Worm (Caenorhabditis elegans) whole organism, L3 larva: ENCODE results near the gene spe-18.

ENCODE experiments used
- R02D3.7 ChIP-seq: fragments of 150-350 bp; optimal IDR thresholded peaks from 2 replicates; lab custom pipeline; 2014; ENCODE audit warnings: missing biosample characterization, missing genetic modification characterization
- aly-2 ChIP-seq: fragments of 150-350 bp; optimal IDR thresholded peaks from 2 replicates; lab custom pipeline; 2014; ENCODE audit warnings: missing biosample characterization, missing genetic modification characterization
- ama-1 ChIP-seq: fragments of 150-350 bp; optimal IDR thresholded peaks from 2 replicates; lab custom pipeline; 2018
- ceh-16 ChIP-seq: sonication (generic microtip); optimal IDR thresholded peaks from 2 replicates; lab custom pipeline; 2017; ENCODE audit warnings: missing biosample characterization, missing genetic modification characterization
- ceh-82 ChIP-seq: fragments of 150-350 bp; optimal IDR thresholded peaks from 2 replicates; lab custom pipeline; 2014; ENCODE audit warnings: missing biosample characterization, missing genetic modification characterization
- ceh-9 ChIP-seq: sonication (generic microtip); optimal IDR thresholded peaks from 2 replicates; lab custom pipeline; 2018; ENCODE audit warnings: missing biosample characterization, missing genetic modification characterization
- daf-12 ChIP-seq: fragments of 150-350 bp; optimal IDR thresholded peaks from 2 replicates; lab custom pipeline; 2014; ENCODE audit warnings: missing biosample characterization, missing genetic modification reagents, missing genetic modification characterization
- elt-1 ChIP-seq: fragments of 150-350 bp; optimal IDR thresholded peaks from 2 replicates; lab custom pipeline; 2014; ENCODE audit warnings: missing biosample characterization, missing genetic modification characterization
- elt-2 ChIP-seq: sonication (generic microtip); optimal IDR thresholded peaks from 2 replicates; lab custom pipeline; 2016; ENCODE audit warnings: missing genetic modification reagents, mild to moderate bottlenecking, missing genetic modification characterization, missing compliant biosample characterization
- elt-3 ChIP-seq, 3 experiments: fragments of 150-350 bp in 1 of 3; sonication (generic microtip) in 2 of 3; optimal IDR thresholded peaks; 2 replicates in 2 of 3; 4 replicates in 1 of 3; lab custom pipeline; 2014 to 2017; ENCODE audit warnings: missing biosample characterization in 3 of 3, missing genetic modification characterization in 3 of 3
- eor-1 ChIP-seq, 2 experiments: fragments of 150-350 bp; optimal IDR thresholded peaks; 2 replicates each; lab custom pipeline; 2014 to 2018; ENCODE audit warnings: missing biosample characterization in 2 of 2, missing genetic modification characterization in 2 of 2
- fkh-10 ChIP-seq: sonication (generic microtip); optimal IDR thresholded peaks from 2 replicates; lab custom pipeline; 2017; ENCODE audit warnings: missing biosample characterization, missing genetic modification reagents, missing genetic modification characterization
- hmg-11 ChIP-seq: sonication (generic microtip); optimal IDR thresholded peaks from 2 replicates; lab custom pipeline; 2016; ENCODE audit warnings: missing genetic modification characterization, missing compliant biosample characterization
- jun-1 ChIP-seq: fragments of 150-350 bp; optimal IDR thresholded peaks from 2 replicates; lab custom pipeline; 2014; ENCODE audit warnings: missing biosample characterization, missing genetic modification reagents, missing genetic modification characterization
- lin-15B ChIP-seq: fragments of 150-350 bp; optimal IDR thresholded peaks from 2 replicates; lab custom pipeline; 2014; ENCODE audit warnings: missing biosample characterization, missing genetic modification characterization
- lin-39 ChIP-seq: fragments of 150-350 bp; optimal IDR thresholded peaks from 2 replicates; lab custom pipeline; 2018; ENCODE audit warnings: missing biosample characterization, missing genetic modification reagents, missing genetic modification characterization
- lsy-12 ChIP-seq: sonication (generic microtip); optimal IDR thresholded peaks from 2 replicates; lab custom pipeline; 2016; ENCODE audit warnings: mild to moderate bottlenecking, missing genetic modification characterization, missing compliant biosample characterization
- mdl-1 ChIP-seq: fragments of 150-350 bp; optimal IDR thresholded peaks from 2 replicates; lab custom pipeline; 2014; ENCODE audit warnings: missing biosample characterization, missing genetic modification characterization
- mml-1 ChIP-seq: fragments of 150-350 bp; sonication (generic microtip); optimal IDR thresholded peaks from 3 replicates; lab custom pipeline; 2014; ENCODE audit warnings: missing biosample characterization, missing genetic modification characterization
- nfya-1 ChIP-seq: sonication (generic microtip); optimal IDR thresholded peaks from 2 replicates; lab custom pipeline; 2017; ENCODE audit warnings: missing genetic modification characterization, mild to moderate bottlenecking, missing compliant biosample characterization, antibody characterized with exemption, moderate library complexity; ENCODE audit not compliant: insufficient read depth
- nhr-11 ChIP-seq: fragments of 150-350 bp; optimal IDR thresholded peaks from 2 replicates; lab custom pipeline; 2014; ENCODE audit warnings: missing biosample characterization, missing genetic modification characterization
- nhr-23 ChIP-seq: fragments of 150-350 bp; optimal IDR thresholded peaks from 2 replicates; lab custom pipeline; 2014; ENCODE audit warnings: missing biosample characterization, missing genetic modification reagents, missing genetic modification characterization
- nhr-237 ChIP-seq: fragments of 150-350 bp; optimal IDR thresholded peaks from 2 replicates; lab custom pipeline; 2014; ENCODE audit warnings: missing biosample characterization, missing genetic modification characterization
- nhr-25 ChIP-seq: sonication (generic microtip); optimal IDR thresholded peaks from 2 replicates; lab custom pipeline; 2017; ENCODE audit warnings: missing biosample characterization, missing genetic modification characterization
- nhr-28 ChIP-seq: fragments of 150-350 bp; optimal IDR thresholded peaks from 2 replicates; lab custom pipeline; 2014; ENCODE audit warnings: missing biosample characterization, missing genetic modification characterization
- nhr-43 ChIP-seq: sonication (generic microtip); optimal IDR thresholded peaks from 2 replicates; lab custom pipeline; 2016; ENCODE audit warnings: mild to moderate bottlenecking, missing genetic modification characterization, missing compliant biosample characterization; ENCODE audit not compliant: poor library complexity, severe bottlenecking
- nhr-67 ChIP-seq: fragments of 150-350 bp; optimal IDR thresholded peaks from 2 replicates; lab custom pipeline; 2014; ENCODE audit warnings: missing biosample characterization, missing genetic modification characterization
- nhr-76 ChIP-seq: fragments of 150-350 bp; sonication (generic microtip); optimal IDR thresholded peaks from 5 replicates; lab custom pipeline; 2014; ENCODE audit warnings: missing biosample characterization, missing genetic modification characterization
- pha-4 ChIP-seq: fragments of 150-350 bp; optimal IDR thresholded peaks from 2 replicates; lab custom pipeline; 2014; ENCODE audit warnings: missing biosample characterization, missing genetic modification reagents, missing genetic modification characterization
- pqm-1 ChIP-seq: fragments of 150-350 bp; optimal IDR thresholded peaks from 2 replicates; lab custom pipeline; 2017; ENCODE audit warnings: missing biosample characterization, missing genetic modification characterization, inconsistent platforms
- skn-1 ChIP-seq: fragments of 150-350 bp; optimal IDR thresholded peaks from 2 replicates; lab custom pipeline; 2014; ENCODE audit warnings: missing biosample characterization, missing genetic modification characterization
- snpc-4 ChIP-seq: fragments of 150-350 bp; optimal IDR thresholded peaks from 2 replicates; lab custom pipeline; 2014; ENCODE audit warnings: missing biosample characterization, missing genetic modification characterization
- tbx-2 ChIP-seq: sonication (generic microtip); optimal IDR thresholded peaks from 2 replicates; lab custom pipeline; 2016; ENCODE audit warnings: mild to moderate bottlenecking, missing genetic modification characterization, missing compliant biosample characterization
- unc-62 ChIP-seq: fragments of 150-350 bp; sonication (generic microtip); optimal IDR thresholded peaks from 4 replicates; lab custom pipeline; 2014; ENCODE audit warnings: missing biosample characterization, missing genetic modification reagents, missing genetic modification characterization
- ztf-11 ChIP-seq: fragments of 150-350 bp; optimal IDR thresholded peaks from 2 replicates; lab custom pipeline; 2014; ENCODE audit warnings: missing biosample characterization, missing genetic modification characterization
- ztf-4 ChIP-seq: fragments of 150-350 bp; optimal IDR thresholded peaks from 2 replicates; lab custom pipeline; 2014; ENCODE audit warnings: missing biosample characterization, missing genetic modification characterization

The spe-18 gene

DNA sequence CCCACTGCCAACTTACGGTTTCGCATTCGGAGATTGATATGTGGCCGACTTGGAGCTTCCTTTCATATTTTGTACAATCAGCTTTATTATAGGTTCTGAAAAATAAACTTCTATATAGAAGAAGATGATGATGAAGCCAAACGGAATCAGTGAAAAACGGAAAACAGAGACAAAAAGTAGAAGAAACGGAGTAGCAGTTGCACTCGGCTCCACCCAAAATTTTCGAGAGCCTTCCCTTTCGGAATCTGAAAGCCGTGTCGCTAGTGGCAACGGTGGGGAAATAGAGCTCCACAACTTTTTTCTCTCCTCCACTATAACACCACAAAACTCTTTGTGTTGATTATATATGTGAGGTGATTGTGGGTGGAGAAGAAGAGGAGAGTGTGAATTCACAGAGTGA lies 28.3 kb upstream of the spe-18 start, which contains the start of gene W09H1.1:
TSS of gene W09H1.1 (minus strand) at position 101 of the 400 bp plus-strand sequence.
- TF ChIP-seq ceh-16 (tag; lab: Kevin White, UChicago) (no peak), ceh-82 (tag; lab: Kevin White, UChicago) (no peak), fkh-10 (no peak), aly-2 (tag; lab: Kevin White, UChicago) (no peak), R02D3.7 (tag; lab: Kevin White, UChicago) (no peak), ztf-11 (no peak), snpc-4 (tag; lab: Kevin White, UChicago) (no peak), eor-1 (tag; optimal IDR thresholded peaks at IDR 0.05; lab: Kevin White, UChicago) (no peak), unc-62 (GFP tag; lab: Kevin White, UChicago) (no peak), ceh-9 (tag; lab: Kevin White, UChicago) (no peak), nhr-28 (no peak), elt-1 (tag; lab: Kevin White, UChicago) (no peak), elt-3 (tag; optimal IDR thresholded peaks at IDR 0.05; lab: Kevin White, UChicago) (no peak), nhr-237 (tag; lab: Kevin White, UChicago) (no peak), nhr-76 (tag; lab: Kevin White, UChicago) (no peak), lsy-12 (tag; lab: Kevin White, UChicago) (no peak)
- TF ChIP-seq, all 47 proteins: peak for 0

DNA sequence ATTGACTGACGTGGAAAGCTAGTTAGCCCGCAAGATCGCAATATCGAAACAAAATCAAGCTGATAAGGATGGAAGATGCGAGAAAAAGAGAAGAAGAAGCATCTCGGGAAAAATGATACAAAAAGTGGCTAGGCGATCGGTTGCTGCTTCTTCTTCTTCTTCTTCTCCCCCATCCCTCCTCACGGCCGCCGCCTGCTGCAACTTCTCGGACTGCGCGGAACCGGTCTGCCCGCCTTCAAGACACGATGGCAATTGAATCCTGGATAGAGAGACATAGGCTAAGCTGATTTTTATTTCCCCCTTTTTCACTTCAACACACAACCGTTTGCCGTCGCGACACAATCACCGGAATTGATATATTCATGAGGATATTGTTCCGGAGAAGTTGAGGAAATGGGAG lies 21.2 kb upstream of the spe-18 start:
- peak; percentile 11 for TF ChIP-seq nhr-23
- no peak for TF ChIP-seq snpc-4 (tag; lab: Kevin White, UChicago)

DNA sequence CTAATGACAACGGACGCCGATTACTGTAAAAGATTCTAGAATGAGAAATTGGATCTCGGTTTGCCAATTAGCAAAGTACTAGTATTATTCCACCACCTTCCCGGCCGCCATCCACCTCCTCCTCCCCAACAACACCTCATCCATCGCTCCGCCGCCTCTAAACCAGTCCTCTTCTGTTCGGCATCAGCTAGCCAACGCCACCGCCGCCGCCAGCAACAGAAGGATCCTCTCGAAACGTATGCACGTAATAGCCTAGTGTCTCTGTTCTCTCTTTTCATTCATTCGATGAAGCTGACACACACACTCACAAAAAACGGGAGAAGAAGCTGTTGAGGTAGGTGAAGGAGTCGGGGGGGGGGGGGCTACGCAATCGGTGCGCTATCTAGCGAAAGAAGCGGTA lies 17.5 kb upstream of the spe-18 start:
- TF ChIP-seq nhr-25, result no peak
- no peak for TF ChIP-seq nhr-11 (tag; lab: Kevin White, UChicago)
- TF ChIP-seq hmg-11 (tag; lab: Kevin White, UChicago), result no peak
- TF ChIP-seq mdl-1 (tag; lab: Kevin White, UChicago), result no peak
- TF ChIP-seq lin-15B (tag; lab: Kevin White, UChicago), result no peak
- no peak for TF ChIP-seq nfya-1
- no peak for TF ChIP-seq fkh-10
- TF ChIP-seq nhr-67 (tag; lab: Kevin White, UChicago), result no peak

- TF ChIP-seq nhr-25, result peak; percentile 76
- TF ChIP-seq nhr-23, result no peak
- TF ChIP-seq jun-1, result no peak
- no peak for TF ChIP-seq ceh-9 (tag; lab: Kevin White, UChicago)
Observed at ce11 chrII:13167493-13167892, 14.3 kb upstream of the spe-18 start.

ce11 chrII:13165683-13166259 lies 12.6 kb upstream of the spe-18 start, which contains the start of gene moe-3:
moe-3 (minus strand) TSS chrII:13165733.
- TF ChIP-seq elt-2 (tag; lab: Kevin White, UChicago) (peak; percentile 66), nhr-43 (tag; lab: Kevin White, UChicago) (peak; percentile 7), daf-12 (tag; lab: Kevin White, UChicago) (no peak)
- TF ChIP-seq, all 47 proteins: peak for 2

DNA sequence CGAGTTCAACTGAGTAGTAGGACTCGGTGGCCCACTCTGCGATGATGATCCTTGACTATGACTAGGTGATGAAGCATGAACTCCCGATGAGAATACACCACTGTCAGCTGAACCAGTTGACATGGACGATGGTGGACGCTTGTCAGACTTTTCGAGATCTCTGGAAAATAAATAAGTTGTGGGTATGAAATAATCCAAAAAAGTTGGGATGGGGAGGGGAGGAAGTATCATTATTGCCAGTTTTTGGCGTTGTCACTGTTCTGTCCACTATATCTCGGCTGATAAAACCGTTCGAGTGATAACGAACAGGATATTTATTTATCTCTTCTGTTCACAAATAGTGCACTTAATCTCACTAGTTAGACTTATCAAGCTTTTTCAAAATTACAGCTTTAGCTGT lies 10.9 kb upstream of the spe-18 start:
- TF ChIP-seq tbx-2 (tag; lab: Kevin White, UChicago) (no peak), skn-1 (tag; lab: Kevin White, UChicago) (no peak), snpc-4 (tag; lab: Kevin White, UChicago) (no peak), lsy-12 (tag; lab: Kevin White, UChicago) (no peak), nhr-11 (tag; lab: Kevin White, UChicago) (no peak), nhr-23 (no peak), unc-62 (GFP tag; lab: Kevin White, UChicago) (no peak), nhr-25 (no peak), ztf-11 (no peak), nhr-28 (no peak), elt-2 (tag; lab: Kevin White, UChicago) (no peak), lin-39 (tag; lab: Kevin White, UChicago) (no peak), fkh-10 (no peak), ztf-4 (tag; lab: Kevin White, UChicago) (no peak), elt-3 (tag; optimal IDR thresholded peaks at IDR 0.05; lab: Kevin White, UChicago) (no peak), pqm-1 (no peak), ama-1 (lab: Kevin White, UChicago) (no peak), mml-1 (tag; lab: Kevin White, UChicago) (no peak), lin-15B (tag; lab: Kevin White, UChicago) (no peak), pha-4 (tag; lab: Kevin White, UChicago) (no peak)
